Fruit fly (Drosophila melanogaster) whole organism, embryonic: Measurements from ENCODE around the gene PCID2.

Experiments used
- Bteb2 ChIP-seq: fragments of 200-800 bp; sonication (Bioruptor generic); optimal IDR thresholded peaks from 2 replicates; lab custom pipeline; 2016; ENCODE audit warnings: missing biosample characterization, missing genetic modification characterization
- CG12104 ChIP-seq: fragments of 200-800 bp; sonication (Bioruptor generic); optimal IDR thresholded peaks from 3 replicates; lab custom pipeline; 2016; ENCODE audit warnings: missing biosample characterization, missing genetic modification characterization
- CG12659 ChIP-seq: fragments of 200-800 bp; sonication (Bioruptor generic); optimal IDR thresholded peaks from 3 replicates; lab custom pipeline; 2017; ENCODE audit warnings: mild to moderate bottlenecking, missing biosample characterization, missing genetic modification reagents, missing genetic modification characterization
- CG14860 ChIP-seq: fragments of 200-800 bp; sonication (Bioruptor generic); IDR thresholded peaks from 3 replicates; pipeline ENCODE4 v1.3.6; 2022; ENCODE audit warnings: missing biosample characterization, missing genetic modification characterization; ENCODE audit not compliant: partially characterized antibody
- CG2129 ChIP-seq: fragments of 200-800 bp; sonication (Bioruptor generic); IDR thresholded peaks from 2 replicates; pipeline ENCODE4 v1.3.6; 2022; ENCODE audit warnings: missing biosample characterization, missing genetic modification characterization; ENCODE audit not compliant: partially characterized antibody
- CG2889 ChIP-seq: fragments of 200-800 bp; sonication (Bioruptor generic); IDR thresholded peaks from 3 replicates; pipeline ENCODE4 v1.3.6; 2022; ENCODE audit warnings: missing biosample characterization, missing genetic modification characterization
- CG31224 ChIP-seq: fragments of 200-800 bp; sonication (Bioruptor generic); IDR thresholded peaks from 2 replicates; pipeline ENCODE4 v1.3.6; 2022; ENCODE audit warnings: missing biosample characterization, missing genetic modification characterization
- CG34376 ChIP-seq: fragments of 200-800 bp; sonication (Bioruptor generic); optimal IDR thresholded peaks from 2 replicates; lab custom pipeline; 2018; ENCODE audit warnings: missing biosample characterization, mild to moderate bottlenecking, missing genetic modification characterization
- CG3995 ChIP-seq: fragments of 200-800 bp; sonication (Bioruptor generic); optimal IDR thresholded peaks from 3 replicates; lab custom pipeline; 2016; ENCODE audit warnings: missing biosample characterization, missing genetic modification characterization
- CG5953 ChIP-seq: fragments of 200-800 bp; sonication (Bioruptor generic); IDR thresholded peaks from 2 replicates; pipeline ENCODE4 v1.3.6; 2022; ENCODE audit warnings: missing biosample characterization, missing genetic modification characterization
- CG7271 ChIP-seq: fragments of 200-800 bp; sonication (Bioruptor generic); optimal IDR thresholded peaks from 2 replicates; lab custom pipeline; 2018; ENCODE audit warnings: missing biosample characterization, mild to moderate bottlenecking, missing genetic modification characterization, moderate library complexity
- CG7987 ChIP-seq: fragments of 200-800 bp; sonication (Bioruptor generic); optimal IDR thresholded peaks from 2 replicates; lab custom pipeline; 2018; ENCODE audit warnings: missing biosample characterization, mild to moderate bottlenecking, missing genetic modification characterization, moderate library complexity
- CG8089 ChIP-seq: fragments of 200-800 bp; sonication (Bioruptor generic); optimal IDR thresholded peaks from 3 replicates; lab custom pipeline; 2016; ENCODE audit warnings: missing biosample characterization, missing genetic modification characterization
- CG8290 ChIP-seq, 3 experiments: fragments of 200-800 bp; sonication (Bioruptor generic); optimal IDR thresholded peaks; 2 replicates each; lab custom pipeline; 2016 to 2019; ENCODE audit warnings: missing biosample characterization in 3 of 3, missing genetic modification characterization in 3 of 3, mild to moderate bottlenecking in 2 of 3, moderate library complexity in 1 of 3
- Chrac-16 ChIP-seq: fragments of 200-800 bp; sonication (Bioruptor generic); optimal IDR thresholded peaks from 3 replicates; lab custom pipeline; 2016; ENCODE audit warnings: missing biosample characterization, missing genetic modification characterization
- Dip3 ChIP-seq: fragments of 200-800 bp; sonication (Bioruptor generic); optimal IDR thresholded peaks from 3 replicates; lab custom pipeline; 2016; ENCODE audit warnings: missing biosample characterization, missing genetic modification characterization
- Dref ChIP-seq: fragments of 200-800 bp; sonication (Bioruptor generic); IDR thresholded peaks from 2 replicates; pipeline ENCODE4 v1.3.6; 2022; ENCODE audit warnings: missing biosample characterization, missing genetic modification characterization
- E2f2 ChIP-seq: fragments of 200-800 bp; sonication (Bioruptor generic); IDR thresholded peaks from 2 replicates; pipeline ENCODE4 v1.3.6; 2022; ENCODE audit warnings: missing biosample characterization, missing genetic modification characterization
- Ets65A ChIP-seq: fragments of 200-800 bp; sonication (Bioruptor generic); peaks from one replicate; lab custom pipeline; 2016; ENCODE audit warnings: missing biosample characterization, missing genetic modification characterization
- HLHmδ ChIP-seq: fragments of 200-800 bp; sonication (Bioruptor generic); optimal IDR thresholded peaks from 2 replicates; lab custom pipeline; 2018; ENCODE audit warnings: missing biosample characterization, mild to moderate bottlenecking, missing genetic modification characterization, moderate library complexity
- HmgD ChIP-seq: fragments of 200-800 bp; sonication (Bioruptor generic); optimal IDR thresholded peaks from 3 replicates; lab custom pipeline; 2016; ENCODE audit warnings: missing biosample characterization, missing genetic modification characterization
- Hr78 ChIP-seq, 2 experiments: fragments of 200-800 bp in 1 of 2; fragments of >200 bp in 1 of 2; sonication (Bioruptor generic) in 1 of 2; optimal IDR thresholded peaks; 2 replicates each; lab custom pipeline; 2017 to 2019; ENCODE audit warnings: missing biosample characterization in 2 of 2, missing genetic modification characterization in 2 of 2, mild to moderate bottlenecking in 1 of 2, moderate library complexity in 1 of 2
- NFAT ChIP-seq: fragments of 200-800 bp; sonication (Bioruptor generic); IDR thresholded peaks from 2 replicates; pipeline ENCODE4 v1.3.6; 2022; ENCODE audit warnings: missing biosample characterization, missing genetic modification characterization
- Neu2 ChIP-seq: fragments of 200-800 bp; sonication (Bioruptor generic); optimal IDR thresholded peaks from 3 replicates; lab custom pipeline; 2016; ENCODE audit warnings: missing biosample characterization, missing genetic modification characterization, borderline replicate concordance
- ap ChIP-seq: fragments of 200-800 bp; sonication (Bioruptor generic); IDR thresholded peaks from 2 replicates; pipeline ENCODE4 v1.3.6; 2022; ENCODE audit warnings: missing biosample characterization, missing genetic modification characterization
- ato ChIP-seq: fragments of 200-800 bp; sonication (Bioruptor generic); IDR thresholded peaks from 2 replicates; pipeline ENCODE4 v1.3.6; 2022; ENCODE audit warnings: missing biosample characterization, missing genetic modification characterization; ENCODE audit not compliant: partially characterized antibody
- bsh ChIP-seq, 2 experiments: fragments of 200-800 bp; sonication (Bioruptor generic); optimal IDR thresholded peaks; 2 replicates each; lab custom pipeline; 2017 to 2018; ENCODE audit warnings: mild to moderate bottlenecking in 2 of 2, missing biosample characterization in 2 of 2, missing genetic modification characterization in 2 of 2, moderate library complexity in 1 of 2
- chinmo ChIP-seq: fragments of 200-800 bp; sonication (Bioruptor generic); IDR thresholded peaks from 4 replicates; pipeline ENCODE4 v1.3.6; 2022; ENCODE audit warnings: missing biosample characterization, missing genetic modification characterization; ENCODE audit not compliant: partially characterized antibody
- exex ChIP-seq: fragments of 200-800 bp; sonication (Bioruptor generic); optimal IDR thresholded peaks from 4 replicates; lab custom pipeline; 2018; ENCODE audit warnings: missing biosample characterization, mild to moderate bottlenecking, missing genetic modification characterization, moderate library complexity
- eyg ChIP-seq: fragments of 200-800 bp; sonication (Bioruptor generic); optimal IDR thresholded peaks from 3 replicates; lab custom pipeline; 2016; ENCODE audit warnings: missing biosample characterization, missing genetic modification characterization
- hb ChIP-seq: fragments of 200-800 bp; sonication (Bioruptor generic); IDR thresholded peaks from 3 replicates; pipeline ENCODE4 v1.3.6; 2022; ENCODE audit warnings: missing biosample characterization, missing genetic modification characterization; ENCODE audit not compliant: partially characterized antibody
- ind ChIP-seq: fragments of 200-800 bp; sonication (Bioruptor generic); optimal IDR thresholded peaks from 3 replicates; lab custom pipeline; 2016; ENCODE audit warnings: missing biosample characterization, missing genetic modification characterization
- kah ChIP-seq: fragments of 200-800 bp; sonication (Bioruptor generic); optimal IDR thresholded peaks from 2 replicates; lab custom pipeline; 2018; ENCODE audit warnings: missing biosample characterization, mild to moderate bottlenecking, missing genetic modification characterization
- oc ChIP-seq: fragments of 200-800 bp; sonication (Bioruptor generic); optimal IDR thresholded peaks from 2 replicates; lab custom pipeline; 2018; ENCODE audit warnings: missing biosample characterization, mild to moderate bottlenecking, missing genetic modification characterization, moderate library complexity
- otp ChIP-seq: fragments of 200-800 bp; sonication (Bioruptor generic); IDR thresholded peaks from 3 replicates; pipeline ENCODE4, ENCODE4 v1.3.6; 2022; ENCODE audit warnings: missing biosample characterization, missing genetic modification characterization
- pfk ChIP-seq: fragments of 200-800 bp; sonication (Bioruptor generic); optimal IDR thresholded peaks from 2 replicates; lab custom pipeline; 2018; ENCODE audit warnings: missing biosample characterization, mild to moderate bottlenecking, missing genetic modification characterization, moderate library complexity
- phol ChIP-seq: fragments of 200-800 bp; sonication (Bioruptor generic); optimal IDR thresholded peaks from 3 replicates; lab custom pipeline; 2018; ENCODE audit warnings: missing biosample characterization, mild to moderate bottlenecking, missing genetic modification characterization, moderate library complexity
- prd ChIP-seq, 3 experiments: fragments of >200 bp in 2 of 3; fragments of 200-800 bp in 1 of 3; sonication (Bioruptor generic) in 1 of 3; optimal IDR thresholded peaks in 2 of 3; IDR thresholded peaks in 1 of 3; 2 replicates in 2 of 3; 3 replicates in 1 of 3; pipeline versions ENCODE4 v1.3.6 to Lab custom; 2017 to 2022; ENCODE audit warnings: missing biosample characterization in 1 of 3, missing genetic modification characterization in 1 of 3
- so ChIP-seq: fragments of 200-800 bp; sonication (Bioruptor generic); IDR thresholded peaks from 3 replicates; pipeline ENCODE4 v1.3.6; 2022; ENCODE audit warnings: missing biosample characterization, missing genetic modification characterization
- tna ChIP-seq: fragments of 200-800 bp; sonication (Bioruptor generic); IDR thresholded peaks from 2 replicates; pipeline ENCODE4 v1.3.6; 2022; ENCODE audit warnings: missing biosample characterization, missing genetic modification characterization; ENCODE audit not compliant: partially characterized antibody
- twi ChIP-seq: fragments of 200-800 bp; optimal IDR thresholded peaks from 2 replicates; lab custom pipeline; 2019; ENCODE audit warnings: missing biosample characterization, mild to moderate bottlenecking, missing genetic modification characterization, moderate library complexity

Gene PCID2

DNA sequence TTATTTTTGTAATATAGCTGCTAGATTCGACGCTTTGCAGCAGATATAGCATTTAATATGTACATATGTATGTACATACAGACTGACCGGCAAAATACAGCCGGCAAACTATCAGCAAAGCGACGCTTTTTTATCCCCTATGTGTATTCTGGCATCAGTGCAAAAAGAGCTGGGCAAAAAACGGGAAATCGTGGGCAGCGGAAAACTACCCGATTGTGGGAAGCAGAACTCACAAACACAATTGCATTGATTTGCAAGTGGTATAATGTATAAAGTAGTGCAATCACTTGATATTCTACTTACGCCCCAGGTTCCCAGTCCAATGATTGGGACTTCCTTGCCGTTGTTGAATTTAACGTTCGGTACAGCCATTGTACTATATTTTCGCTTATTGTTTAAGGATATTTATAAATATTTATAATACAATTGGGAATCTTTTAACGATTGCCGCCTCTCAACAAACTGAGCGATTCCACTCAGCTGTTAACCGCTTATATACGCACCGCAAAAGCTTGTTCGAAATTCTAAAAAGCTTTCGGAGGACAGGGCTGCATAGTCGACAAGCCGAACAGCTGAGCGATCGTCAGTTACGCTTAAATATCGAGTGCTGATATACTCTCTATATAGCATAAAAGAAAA lies 2.9 kb upstream of the PCID2 start (continued):
- no peak for TF ChIP-seq twi
- no peak for TF ChIP-seq oc (tag; lab: Kevin White, UChicago)
- TF ChIP-seq chinmo (GFP tag; lab: Robert Waterston, UW), result peak; percentile 43; the same call in 1 of the 4 replicates
- peak; percentile 37 for TF ChIP-seq CG7987 (GFP tag; lab: Kevin White, UChicago)

- TF ChIP-seq CG31224 (GFP tag; lab: Robert Waterston, UW) (no peak), kah (no peak), eyg (no peak)
Observed at dm6 chr3L:11624281-11624680, 2.0 kb upstream of the PCID2 start, which contains the start of gene Akr1B. TSS of gene Akr1B (minus strand) at chr3L:11624381.

- no peak for TF ChIP-seq prd (optimal IDR thresholded peaks at IDR 0.05; lab: Kevin White, UChicago)
- no peak for TF ChIP-seq prd (GFP tag; IDR thresholded peaks at IDR 0.05; lab: Robert Waterston, UW)
- no peak for TF ChIP-seq CG8089 (GFP tag; lab: Kevin White, UChicago)
- peak in 1 of 2 experiments; percentile 95 for TF ChIP-seq Hr78 (GFP tag; optimal IDR thresholded peaks at IDR 0.05; lab: Kevin White, UChicago)
- TF ChIP-seq ato (GFP tag; lab: Robert Waterston, UW), result no peak
- TF ChIP-seq phol (tag; lab: Kevin White, UChicago), result peak; percentile 8
Observed at dm6 chr3L:11625634-11626175, 536 bp upstream of the PCID2 start, which contains the start of gene CG6083. TSS of gene CG6083 (minus strand) at chr3L:11626125.

DNA sequence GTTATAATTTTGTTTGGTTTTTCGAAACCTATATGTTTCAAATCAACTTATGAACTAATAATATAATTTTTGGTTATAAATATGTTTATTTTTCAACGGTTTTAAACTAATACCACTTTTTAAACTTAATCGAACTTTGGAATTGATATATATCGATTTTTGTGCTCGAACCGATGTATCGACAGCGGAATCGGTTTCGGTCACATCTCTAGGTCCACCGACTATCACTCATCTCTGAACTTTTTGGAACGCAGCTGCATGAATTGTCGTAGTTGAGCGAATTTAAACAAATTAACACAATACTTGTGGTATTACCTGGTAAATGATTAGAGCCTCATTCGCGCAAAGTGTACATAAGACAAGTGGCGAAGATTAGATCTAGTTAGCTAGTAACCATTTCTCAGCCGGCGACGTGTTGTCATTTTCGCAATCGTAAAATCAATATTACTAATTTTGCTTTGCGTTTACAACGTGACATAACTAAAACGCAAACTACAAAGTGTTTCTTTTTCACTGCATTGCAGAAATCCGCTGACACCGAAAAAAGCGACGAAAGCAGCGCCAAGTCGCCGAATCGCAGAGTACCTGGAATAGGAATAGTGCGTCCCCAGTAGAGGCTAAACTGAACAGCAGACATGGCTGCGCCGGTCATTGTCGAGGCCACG lies 1.7 kb downstream of the PCID2 start, which contains the start of gene Apt1:
Gene Apt1 (plus strand): TSS at position 219 of the 665 bp plus-strand sequence.
- TF ChIP-seq HmgD (GFP tag; lab: Kevin White, UChicago) (no peak), ap (GFP tag; lab: Robert Waterston, UW) (no peak), CG2129 (GFP tag; lab: Robert Waterston, UW) (peak; percentile 83), CG5953 (no peak), tna (GFP tag; lab: Robert Waterston, UW) (peak; percentile 95), bsh (GFP tag; optimal IDR thresholded peaks at IDR 0.05; lab: Kevin White, UChicago) (no peak), CG3995 (GFP tag; lab: Kevin White, UChicago) (peak; percentile 4), Bteb2 (GFP tag; lab: Kevin White, UChicago) (no peak), CG12659 (peak; percentile 39), Dref (peak; percentile 95), E2f2 (GFP tag; lab: Robert Waterston, UW) (peak; percentile 77), Chrac-16 (GFP tag; lab: Kevin White, UChicago) (no peak), hb (GFP tag; lab: Robert Waterston, UW) (peak; percentile 93), pfk (GFP tag; lab: Kevin White, UChicago) (no peak), CG2889 (GFP tag; lab: Robert Waterston, UW) (no peak), CG14860 (peak; percentile 96), ind (GFP tag; lab: Kevin White, UChicago) (no peak), Dip3 (GFP tag; lab: Kevin White, UChicago) (no peak), so (GFP tag; lab: Robert Waterston, UW) (no peak), HLHmδ (GFP tag; lab: Kevin White, UChicago) (no peak), CG34376 (GFP tag; lab: Kevin White, UChicago) (peak; percentile 43), Ets65A (GFP tag; lab: Kevin White, UChicago) (peak; percentile 16), CG7271 (tag; lab: Kevin White, UChicago) (peak; percentile 1), otp (GFP tag; lab: Robert Waterston, UW) (no peak), exex (tag; lab: Kevin White, UChicago) (no peak), Neu2 (GFP tag; lab: Kevin White, UChicago) (no peak), CG12104 (GFP tag; lab: Kevin White, UChicago) (no peak), CG8290 (GFP tag; optimal IDR thresholded peaks at IDR 0.05; lab: Kevin White, UChicago) (no peak), CG8290 (tag; optimal IDR thresholded peaks at IDR 0.05; lab: Kevin White, UChicago) (peak in 1 of 2 experiments; percentile 43), NFAT (GFP tag; lab: Robert Waterston, UW) (no peak; the same call in 1 of the 2 replicates)
